Worm (Caenorhabditis elegans): ENCODE results near the gene W09D10.4.
A peak's percentile ranks its signal among the peaks of the same experiment; 100 is the strongest.

Gene W09D10.4

ce11 chrIII:10706972-10707438 is 9.0 kb downstream of the W09D10.4 start, which contains the start of the genes Y39A1A.21 and Y39A1A.22 (continued):
- TF ChIP-seq hlh-15 (tag; optimal IDR thresholded peaks at IDR 0.05) (peak; percentile 12), ceh-19 (GFP tag; optimal IDR thresholded peaks at IDR 0.05) (no peak), ceh-2 (tag; optimal IDR thresholded peaks at IDR 0.05) (no peak), elt-2 (tag; optimal IDR thresholded peaks at IDR 0.05) (peak; percentile 75), dmd-4 (tag; optimal IDR thresholded peaks at IDR 0.05; ENCODE audit: borderline replicate concordance) (no peak), ets-4 (tag; optimal IDR thresholded peaks at IDR 0.05) (no peak), mec-3 (tag; optimal IDR thresholded peaks at IDR 0.05; ENCODE audit: borderline replicate concordance) (no peak), syd-9 (tag; optimal IDR thresholded peaks at IDR 0.05) (no peak), ceh-31 (tag; optimal IDR thresholded peaks at IDR 0.05) (peak; percentile 59), che-1 (tag; optimal IDR thresholded peaks at IDR 0.05) (peak; percentile 30), zip-5 (tag; optimal IDR thresholded peaks at IDR 0.05) (peak; percentile 8), tbx-7 (tag; optimal IDR thresholded peaks at IDR 0.05) (no peak), hlh-30 (tag; optimal IDR thresholded peaks at IDR 0.05; ENCODE audit: insufficient read depth) (peak; percentile 8), eyg-1 (tag; optimal IDR thresholded peaks at IDR 0.05) (no peak), ama-1 (optimal IDR thresholded peaks at IDR 0.05) (no peak), fax-1 (tag; optimal IDR thresholded peaks at IDR 0.05) (no peak), gmeb-2 (tag; optimal IDR thresholded peaks at IDR 0.05) (peak; percentile 40), pros-1 (tag; optimal IDR thresholded peaks at IDR 0.05) (no peak), fkh-6 (tag; optimal IDR thresholded peaks at IDR 0.05) (no peak), T23F11.4 (GFP tag; optimal IDR thresholded peaks at IDR 0.05) (no peak), pat-9 (tag; optimal IDR thresholded peaks at IDR 0.05) (no peak), ceh-48 (tag; optimal IDR thresholded peaks at IDR 0.05) (peak; percentile 56), K09A11.1 (tag; optimal IDR thresholded peaks at IDR 0.05; ENCODE audit: insufficient read depth) (no peak), tbx-2 (tag; optimal IDR thresholded peaks at IDR 0.05) (peak; percentile 63)

- TF ChIP-seq pros-1 (tag; optimal IDR thresholded peaks at IDR 0.05) (no peak), ceh-2 (tag; optimal IDR thresholded peaks at IDR 0.05) (no peak), ets-4 (tag; optimal IDR thresholded peaks at IDR 0.05) (no peak), lin-11 (tag; optimal IDR thresholded peaks at IDR 0.05) (no peak), sox-4 (tag; optimal IDR thresholded peaks at IDR 0.05) (no peak), tbx-7 (tag; optimal IDR thresholded peaks at IDR 0.05) (no peak), K09A11.1 (tag; optimal IDR thresholded peaks at IDR 0.05; ENCODE audit: insufficient read depth) (no peak), odd-2 (tag; optimal IDR thresholded peaks at IDR 0.05) (no peak), syd-9 (tag; optimal IDR thresholded peaks at IDR 0.05) (no peak), che-1 (tag; optimal IDR thresholded peaks at IDR 0.05) (no peak), rnt-1 (tag; optimal IDR thresholded peaks at IDR 0.05) (no peak), pha-2 (tag; optimal IDR thresholded peaks at IDR 0.05) (no peak), tbx-2 (tag; optimal IDR thresholded peaks at IDR 0.05) (no peak)
These were observed 9.5 kb downstream of the W09D10.4 start for ce11 chrIII:10706481-10706880.

- no peak for TF ChIP-seq C38D4.7 (GFP tag; optimal IDR thresholded peaks at IDR 0.05)
- TF ChIP-seq odd-2 (tag; optimal IDR thresholded peaks at IDR 0.05): no peak
- no peak for TF ChIP-seq syd-9 (tag; optimal IDR thresholded peaks at IDR 0.05)
- no peak for TF ChIP-seq hlh-8 (tag; optimal IDR thresholded peaks at IDR 0.05)
- TF ChIP-seq unc-86 (tag; optimal IDR thresholded peaks at IDR 0.05): no peak
- TF ChIP-seq ahr-1 (tag; optimal IDR thresholded peaks at IDR 0.05): no peak
- no peak for TF ChIP-seq C08G9.2 (tag; optimal IDR thresholded peaks at IDR 0.05)
- TF ChIP-seq rnt-1 (tag; optimal IDR thresholded peaks at IDR 0.05): no peak
- no peak for TF ChIP-seq ceh-14 (tag; optimal IDR thresholded peaks at IDR 0.05)
- no peak for TF ChIP-seq Y22D7AL.16 (tag; optimal IDR thresholded peaks at IDR 0.05)
- no peak for TF ChIP-seq ref-2 (tag; optimal IDR thresholded peaks at IDR 0.05)
- no peak for TF ChIP-seq nhr-232 (tag; optimal IDR thresholded peaks at IDR 0.05)
- TF ChIP-seq pqm-1 (tag; optimal IDR thresholded peaks at IDR 0.05): no peak
- TF ChIP-seq nfya-1 (tag; optimal IDR thresholded peaks at IDR 0.05): no peak
- no peak for TF ChIP-seq T23F11.4 (GFP tag; optimal IDR thresholded peaks at IDR 0.05)
- no peak for TF ChIP-seq K02D7.2 (tag; optimal IDR thresholded peaks at IDR 0.05)
These were observed 11.5 kb downstream of the W09D10.4 start for ce11 chrIII:10704499-10704898.
